Fruit fly (Drosophila melanogaster) whole organism, embryonic: ENCODE measurements around the gene bark.

Experiments used
- BEAF-32 ChIP-seq: fragments of 200-800 bp; sonication (Bioruptor generic); optimal IDR thresholded peaks from 3 replicates; lab custom pipeline; 2017; ENCODE audit warnings: missing biosample characterization, missing genetic modification characterization, mild to moderate bottlenecking, moderate library complexity, missing genetic modification reagents
- CG14014 ChIP-seq: fragments of 200-800 bp; sonication (Bioruptor generic); IDR thresholded peaks from 2 replicates; pipeline ENCODE4 v1.3.6; 2022; ENCODE audit warnings: missing biosample characterization, missing genetic modification characterization
- CG6854 ChIP-seq: fragments of 200-800 bp; sonication (Bioruptor generic); optimal IDR thresholded peaks from 3 replicates; lab custom pipeline; 2017; ENCODE audit warnings: missing biosample characterization, mild to moderate bottlenecking, missing genetic modification characterization
- Hr78 ChIP-seq, 2 experiments: fragments of 200-800 bp in 1 of 2; fragments of >200 bp in 1 of 2; sonication (Bioruptor generic) in 1 of 2; optimal IDR thresholded peaks; 2 replicates each; lab custom pipeline; 2017 to 2019; ENCODE audit warnings: missing biosample characterization in 2 of 2, missing genetic modification characterization in 2 of 2, mild to moderate bottlenecking in 1 of 2, moderate library complexity in 1 of 2
- br ChIP-seq: fragments of >200 bp; optimal IDR thresholded peaks from 2 replicates; lab custom pipeline; 2017
- chinmo ChIP-seq: fragments of 200-800 bp; sonication (Bioruptor generic); IDR thresholded peaks from 4 replicates; pipeline ENCODE4 v1.3.6; 2022; ENCODE audit warnings: missing biosample characterization, missing genetic modification characterization; ENCODE audit not compliant: partially characterized antibody
- disco-r ChIP-seq: fragments of 200-800 bp; sonication (Bioruptor generic); optimal IDR thresholded peaks from 2 replicates; lab custom pipeline; 2016; ENCODE audit warnings: missing biosample characterization, missing genetic modification characterization
- sr ChIP-seq: fragments of 200-800 bp; sonication (Bioruptor generic); IDR thresholded peaks from 3 replicates; pipeline ENCODE4 v1.3.6; 2022; ENCODE audit warnings: missing biosample characterization, missing genetic modification characterization
- tna ChIP-seq: fragments of 200-800 bp; sonication (Bioruptor generic); IDR thresholded peaks from 2 replicates; pipeline ENCODE4 v1.3.6; 2022; ENCODE audit warnings: missing biosample characterization, missing genetic modification characterization; ENCODE audit not compliant: partially characterized antibody
- trem ChIP-seq: fragments of 200-800 bp; optimal IDR thresholded peaks from 3 replicates; lab custom pipeline; 2019; ENCODE audit warnings: missing biosample characterization, mild to moderate bottlenecking, missing genetic modification characterization, moderate library complexity
- tx ChIP-seq: fragments of 200-800 bp; sonication (Bioruptor generic); optimal IDR thresholded peaks from 2 replicates; lab custom pipeline; 2016; ENCODE audit warnings: missing biosample characterization, missing genetic modification characterization
- z ChIP-seq: fragments of 200-800 bp; sonication (Bioruptor generic); IDR thresholded peaks from 3 replicates; pipeline ENCODE4 v1.3.6; 2022; ENCODE audit warnings: missing biosample characterization, missing genetic modification characterization

dm6 chr2L:3836440-3836890 is 49.5 kb downstream of the bark start, which contains the start of gene slp2:
- TF ChIP-seq z (GFP tag; lab: Robert Waterston, UW) (no peak), Hr78 (GFP tag; optimal IDR thresholded peaks at IDR 0.05; lab: Kevin White, UChicago) (no peak), sr (0 out of 3 replicates have a peak, but pooled peaks have one; percentile 33), disco-r (GFP tag; lab: Kevin White, UChicago) (no peak), trem (tag; lab: Kevin White, UChicago) (no peak), CG14014 (GFP tag; lab: Robert Waterston, UW) (no peak), BEAF-32 (GFP tag; lab: Kevin White, UChicago) (no peak), br (lab: Kevin White, UChicago) (no peak), chinmo (0 out of 4 replicates have a peak, but pooled peaks have one; percentile 16), tx (GFP tag; lab: Kevin White, UChicago) (no peak), tna (no peak; the same call in 1 of the 2 replicates), CG6854 (GFP tag; lab: Kevin White, UChicago) (no peak)
